Fruit fly (Drosophila melanogaster) whole organism, prepupa: ENCODE data around the gene CG5676.

Experiments used
- Blimp-1 ChIP-seq: fragments of 200-800 bp; sonication (Bioruptor generic); optimal IDR thresholded peaks from 3 replicates; lab custom pipeline; 2017; ENCODE audit warnings: missing biosample characterization, missing genetic modification characterization, mild to moderate bottlenecking, moderate library complexity, missing genetic modification reagents
- CG11762 ChIP-seq: fragments of 200-800 bp; sonication (Bioruptor generic); optimal IDR thresholded peaks from 3 replicates; lab custom pipeline; 2016; ENCODE audit warnings: missing biosample characterization, missing genetic modification characterization; ENCODE audit not compliant: insufficient read depth
- CG11902 ChIP-seq: fragments of 200-800 bp; sonication (Bioruptor generic); optimal IDR thresholded peaks from 3 replicates; lab custom pipeline; 2016; ENCODE audit warnings: missing biosample characterization, missing genetic modification characterization
- CG1621 ChIP-seq: fragments of 200-800 bp; sonication (Bioruptor generic); optimal IDR thresholded peaks from 3 replicates; lab custom pipeline; 2018; ENCODE audit warnings: missing biosample characterization, mild to moderate bottlenecking, missing genetic modification characterization
- CG3032 ChIP-seq: fragments of 200-800 bp; optimal IDR thresholded peaks from 2 replicates; lab custom pipeline; 2019; ENCODE audit warnings: missing biosample characterization, mild to moderate bottlenecking, missing genetic modification characterization, moderate library complexity
- CG31627 ChIP-seq: fragments of 200-800 bp; sonication (Bioruptor generic); optimal IDR thresholded peaks from 3 replicates; lab custom pipeline; 2016; ENCODE audit warnings: missing biosample characterization, missing genetic modification characterization
- CG32006 ChIP-seq: fragments of 200-800 bp; sonication (Bioruptor generic); optimal IDR thresholded peaks from 3 replicates; lab custom pipeline; 2017; ENCODE audit warnings: missing biosample characterization, mild to moderate bottlenecking, missing genetic modification characterization
- CG6792 ChIP-seq: fragments of 200-800 bp; sonication (Bioruptor generic); optimal IDR thresholded peaks from 3 replicates; lab custom pipeline; 2016; ENCODE audit warnings: missing biosample characterization, missing genetic modification characterization
- CG6808 ChIP-seq: fragments of 200-800 bp; sonication (Bioruptor generic); optimal IDR thresholded peaks from 3 replicates; lab custom pipeline; 2017; ENCODE audit warnings: missing biosample characterization, missing genetic modification characterization, mild to moderate bottlenecking, moderate library complexity, missing genetic modification reagents
- CG7368 ChIP-seq: fragments of 200-800 bp; sonication (Bioruptor generic); optimal IDR thresholded peaks from 3 replicates; lab custom pipeline; 2016; ENCODE audit warnings: missing biosample characterization, missing genetic modification characterization
- Eip78C ChIP-seq: fragments of 200-800 bp; sonication (Bioruptor generic); peaks from one replicate; lab custom pipeline; 2016; ENCODE audit warnings: missing biosample characterization, missing genetic modification characterization
- Eip93F ChIP-seq: fragments of 200-800 bp; sonication (Bioruptor generic); optimal IDR thresholded peaks from 2 replicates; lab custom pipeline; 2016; ENCODE audit warnings: missing biosample characterization, mild to moderate bottlenecking, missing genetic modification characterization
- Gug ChIP-seq: fragments of 200-800 bp; sonication (Bioruptor generic); IDR thresholded peaks from 2 replicates; pipeline ENCODE4 v1.3.6; 2022; ENCODE audit warnings: missing biosample characterization, missing genetic modification characterization
- Hr39 ChIP-seq: fragments of 200-800 bp; sonication (Bioruptor generic); optimal IDR thresholded peaks from 2 replicates; lab custom pipeline; 2016; ENCODE audit warnings: missing biosample characterization, missing genetic modification characterization
- Met ChIP-seq: fragments of 200-800 bp; sonication (Bioruptor generic); optimal IDR thresholded peaks from 3 replicates; lab custom pipeline; 2016; ENCODE audit warnings: missing biosample characterization, missing genetic modification characterization
- OdsH ChIP-seq: fragments of 200-800 bp; sonication (Bioruptor generic); optimal IDR thresholded peaks from 3 replicates; lab custom pipeline; 2016; ENCODE audit warnings: missing biosample characterization, missing genetic modification characterization
- Smox ChIP-seq: fragments of 200-800 bp; sonication (Bioruptor generic); optimal IDR thresholded peaks from 3 replicates; lab custom pipeline; 2016; ENCODE audit warnings: missing biosample characterization, missing genetic modification characterization
- Sox14 ChIP-seq: fragments of 200-800 bp; sonication (Bioruptor generic); optimal IDR thresholded peaks from 3 replicates; lab custom pipeline; 2016; ENCODE audit warnings: missing biosample characterization, missing genetic modification characterization
- Sox15 ChIP-seq: fragments of 200-800 bp; sonication (Bioruptor generic); optimal IDR thresholded peaks from 3 replicates; lab custom pipeline; 2016; ENCODE audit warnings: missing biosample characterization, missing genetic modification characterization
- achi ChIP-seq: fragments of 200-800 bp; sonication (Bioruptor generic); optimal IDR thresholded peaks from 3 replicates; lab custom pipeline; 2016; ENCODE audit warnings: missing biosample characterization, missing genetic modification characterization
- acj6 ChIP-seq: fragments of 200-800 bp; sonication (Bioruptor generic); optimal IDR thresholded peaks from 3 replicates; lab custom pipeline; 2016; ENCODE audit warnings: missing biosample characterization, missing genetic modification characterization
- cyc ChIP-seq: fragments of 200-800 bp; sonication (Bioruptor generic); optimal IDR thresholded peaks from 3 replicates; lab custom pipeline; 2016; ENCODE audit warnings: missing biosample characterization, missing genetic modification characterization
- dac ChIP-seq: fragments of 200-800 bp; sonication (Bioruptor generic); optimal IDR thresholded peaks from 2 replicates; lab custom pipeline; 2017; ENCODE audit warnings: missing biosample characterization, mild to moderate bottlenecking, missing genetic modification characterization
- esn ChIP-seq: fragments of 200-800 bp; sonication (Bioruptor generic); optimal IDR thresholded peaks from 2 replicates; lab custom pipeline; 2016; ENCODE audit warnings: missing biosample characterization, mild to moderate bottlenecking, missing genetic modification characterization, moderate library complexity
- fd59A ChIP-seq: fragments of 200-800 bp; sonication (Bioruptor generic); optimal IDR thresholded peaks from 2 replicates; lab custom pipeline; 2017; ENCODE audit warnings: missing biosample characterization, mild to moderate bottlenecking, missing genetic modification characterization, missing genetic modification reagents
- fkh ChIP-seq: fragments of 200-800 bp; sonication (Bioruptor generic); optimal IDR thresholded peaks from 3 replicates; lab custom pipeline; 2017; ENCODE audit warnings: missing biosample characterization, mild to moderate bottlenecking, missing genetic modification characterization, moderate library complexity
- lz ChIP-seq: fragments of 200-800 bp; sonication (Bioruptor generic); optimal IDR thresholded peaks from 3 replicates; lab custom pipeline; 2016; ENCODE audit warnings: missing biosample characterization, missing genetic modification characterization
- net ChIP-seq: fragments of 200-800 bp; sonication (Bioruptor generic); optimal IDR thresholded peaks from 3 replicates; lab custom pipeline; 2016; ENCODE audit warnings: missing biosample characterization, missing genetic modification characterization
- salr ChIP-seq, 2 experiments: fragments of 200-800 bp; sonication (Bioruptor generic); optimal IDR thresholded peaks; 3 replicates each; lab custom pipeline; 2016 to 2018; ENCODE audit warnings: missing biosample characterization in 2 of 2, missing genetic modification characterization in 2 of 2, mild to moderate bottlenecking in 1 of 2
- spab ChIP-seq: fragments of 200-800 bp; sonication (Bioruptor generic); optimal IDR thresholded peaks from 2 replicates; lab custom pipeline; 2017; ENCODE audit warnings: missing biosample characterization, mild to moderate bottlenecking, missing genetic modification characterization, missing genetic modification reagents
- ss ChIP-seq, 2 experiments: fragments of 200-800 bp; sonication (Bioruptor generic); optimal IDR thresholded peaks; 2 replicates in 1 of 2; 3 replicates in 1 of 2; lab custom pipeline; 2017 to 2018; ENCODE audit warnings: mild to moderate bottlenecking in 2 of 2, missing biosample characterization in 2 of 2, missing genetic modification characterization in 2 of 2, moderate library complexity in 1 of 2
- svp ChIP-seq: fragments of 200-800 bp; sonication (Bioruptor generic); peaks from one replicate; lab custom pipeline; 2016; ENCODE audit warnings: missing biosample characterization, missing genetic modification characterization
- vri ChIP-seq: fragments of 200-800 bp; sonication (Bioruptor generic); optimal IDR thresholded peaks from 3 replicates; lab custom pipeline; 2016; ENCODE audit warnings: missing biosample characterization, mild to moderate bottlenecking, missing genetic modification characterization

The CG5676 gene

dm6 chr2L:10220501-10221386 is 34.9 kb downstream of the CG5676 start, which contains the start of the genes Npc1a and Prosalpha6:
Npc1a (minus strand) TSS chr2L:10221216.
Prosalpha6 (plus strand) TSS chr2L:10221351.
- TF ChIP-seq achi (GFP tag; lab: Kevin White, UChicago) (peak; percentile 76), fd59A (GFP tag; lab: Kevin White, UChicago) (no peak), CG31627 (GFP tag; lab: Kevin White, UChicago) (peak; percentile 19), CG32006 (GFP tag; lab: Kevin White, UChicago) (no peak), spab (no peak), Hr39 (GFP tag; lab: Kevin White, UChicago) (no peak), salr (GFP tag; optimal IDR thresholded peaks at IDR 0.05; lab: Kevin White, UChicago) (no peak), ss (GFP tag; optimal IDR thresholded peaks at IDR 0.05; lab: Kevin White, UChicago) (no peak), CG7368 (GFP tag; lab: Kevin White, UChicago) (no peak), Gug (GFP tag; lab: Robert Waterston, UW) (no peak), cyc (GFP tag; lab: Kevin White, UChicago) (peak; percentile 32), lz (GFP tag; lab: Kevin White, UChicago) (peak; percentile 21), OdsH (no peak), Eip93F (GFP tag; lab: Kevin White, UChicago) (peak; percentile 12), esn (GFP tag; lab: Kevin White, UChicago) (peak; percentile 35), Blimp-1 (GFP tag; lab: Kevin White, UChicago) (peak; percentile 43), Eip78C (GFP tag; lab: Kevin White, UChicago) (peak; percentile 76), CG6792 (no peak), acj6 (GFP tag; lab: Kevin White, UChicago) (no peak), CG1621 (tag; lab: Kevin White, UChicago) (no peak), Met (GFP tag; lab: Kevin White, UChicago) (no peak), net (GFP tag; lab: Kevin White, UChicago) (no peak), vri (GFP tag; lab: Kevin White, UChicago) (peak; percentile 51), dac (no peak), CG11762 (GFP tag; lab: Kevin White, UChicago) (no peak), fkh (GFP tag; lab: Kevin White, UChicago) (peak; percentile 15), CG3032 (tag; lab: Kevin White, UChicago) (peak; percentile 18), CG11902 (no peak), Sox14 (GFP tag; lab: Kevin White, UChicago) (peak; percentile 75), CG6808 (no peak), svp (no peak)

DNA sequence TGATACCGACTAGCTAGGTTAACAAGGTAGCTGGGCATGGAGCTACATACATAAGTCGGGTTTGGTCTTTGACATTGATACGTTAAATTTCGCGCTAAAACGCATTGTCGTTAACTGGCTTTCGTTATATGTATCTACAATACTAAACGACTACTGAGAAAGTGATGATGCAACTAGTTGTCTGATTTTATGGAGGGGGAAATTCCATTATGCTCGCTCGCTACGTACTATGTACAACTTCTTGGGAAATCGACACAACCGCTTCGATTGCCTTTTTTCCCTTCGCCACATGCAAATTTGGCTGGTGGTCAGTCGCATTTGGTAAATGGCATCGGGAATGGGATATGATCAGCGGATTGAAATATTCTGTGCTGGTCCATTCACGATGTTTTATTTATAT is 35.7 kb downstream of the CG5676 start:
- TF ChIP-seq Sox15 (GFP tag; lab: Kevin White, UChicago) (no peak), fkh (GFP tag; lab: Kevin White, UChicago) (peak; percentile 6)

- peak; percentile 0 for TF ChIP-seq CG11762 (GFP tag; lab: Kevin White, UChicago)
- TF ChIP-seq achi (GFP tag; lab: Kevin White, UChicago), result no peak
- TF ChIP-seq Eip78C (GFP tag; lab: Kevin White, UChicago), result peak; percentile 71
- peak; percentile 18 for TF ChIP-seq esn (GFP tag; lab: Kevin White, UChicago)
- no peak for TF ChIP-seq CG31627 (GFP tag; lab: Kevin White, UChicago)
- no peak for TF ChIP-seq Smox (GFP tag; lab: Kevin White, UChicago)
- TF ChIP-seq fkh (GFP tag; lab: Kevin White, UChicago), result peak; percentile 73
- peak; percentile 44 for TF ChIP-seq CG3032 (tag; lab: Kevin White, UChicago)
Observed at dm6 chr2L:10210631-10211557, 44.8 kb downstream of the CG5676 start, which contains the start of the genes CG5727 and ath. CG5727 (minus strand) TSS chr2L:10210681. ath (plus strand) TSS chr2L:10211143.
